Worm (Caenorhabditis elegans) whole organism, late embryonic: ENCODE measurements around the gene rps-1.

Source experiments
- C38D4.7 ChIP-seq: fragments of 200-800 bp; sonication (Bioruptor generic); optimal IDR thresholded peaks from 2 replicates; lab custom pipeline; 2018; ENCODE audit warnings: mild to moderate bottlenecking, missing genetic modification characterization, moderate library complexity, missing compliant biosample characterization
- F13H6.1 ChIP-seq: sonication (generic microtip); optimal IDR thresholded peaks from 2 replicates; lab custom pipeline; 2016; ENCODE audit warnings: missing genetic modification characterization, missing compliant biosample characterization
- Y22D7AL.16 ChIP-seq: sonication (generic microtip); optimal IDR thresholded peaks from 2 replicates; lab custom pipeline; 2016; ENCODE audit warnings: missing genetic modification characterization, missing compliant biosample characterization
- ceh-14 ChIP-seq: sonication (generic microtip); optimal IDR thresholded peaks from 2 replicates; lab custom pipeline; 2016; ENCODE audit warnings: missing genotype, missing genetic modification characterization, missing compliant biosample characterization
- ceh-18 ChIP-seq: sonication (generic microtip); optimal IDR thresholded peaks from 2 replicates; lab custom pipeline; 2016; ENCODE audit warnings: missing genetic modification characterization, missing compliant biosample characterization
- ceh-24 ChIP-seq: sonication (generic microtip); optimal IDR thresholded peaks from 2 replicates; lab custom pipeline; 2016; ENCODE audit warnings: mild to moderate bottlenecking, missing genetic modification characterization, missing compliant biosample characterization
- ceh-45 ChIP-seq: fragments of 200-800 bp; sonication (Bioruptor generic); IDR thresholded peaks from 2 replicates; pipeline ENCODE4 v1.3.6; 2022; ENCODE audit warnings: missing genetic modification reagents, missing genetic modification characterization, missing compliant biosample characterization
- ceh-9 ChIP-seq: sonication (generic microtip); optimal IDR thresholded peaks from 2 replicates; lab custom pipeline; 2016; ENCODE audit warnings: mild to moderate bottlenecking, missing genetic modification characterization, inconsistent platforms, missing compliant biosample characterization
- dve-1 ChIP-seq: sonication (generic microtip); optimal IDR thresholded peaks from 2 replicates; lab custom pipeline; 2017; ENCODE audit warnings: antibody characterized with exemption, mild to moderate bottlenecking, missing genetic modification characterization, missing compliant biosample characterization
- elt-2 ChIP-seq: sonication (generic microtip); optimal IDR thresholded peaks from 2 replicates; lab custom pipeline; 2016; ENCODE audit warnings: missing genetic modification reagents, missing genetic modification characterization, missing compliant biosample characterization
- eyg-1 ChIP-seq: sonication (generic microtip); optimal IDR thresholded peaks from 2 replicates; lab custom pipeline; 2016; ENCODE audit warnings: missing genotype, missing genetic modification characterization, missing compliant biosample characterization
- fax-1 ChIP-seq: sonication (generic microtip); optimal IDR thresholded peaks from 2 replicates; lab custom pipeline; 2016; ENCODE audit warnings: missing genotype, missing genetic modification characterization, missing compliant biosample characterization
- fkh-10 ChIP-seq: fragments of 150-350 bp; optimal IDR thresholded peaks from 2 replicates; lab custom pipeline; 2014; ENCODE audit warnings: missing biosample characterization, missing genetic modification reagents, missing genetic modification characterization
- gmeb-2 ChIP-seq: sonication (generic microtip); optimal IDR thresholded peaks from 2 replicates; lab custom pipeline; 2016; ENCODE audit warnings: missing genetic modification characterization, inconsistent platforms, missing compliant biosample characterization
- hlh-13 ChIP-seq: fragments of 200-800 bp; sonication (Bioruptor generic); optimal IDR thresholded peaks from 2 replicates; lab custom pipeline; 2018; ENCODE audit warnings: mild to moderate bottlenecking, missing genetic modification characterization, missing compliant biosample characterization
- hlh-15 ChIP-seq: sonication (generic microtip); optimal IDR thresholded peaks from 2 replicates; lab custom pipeline; 2016; ENCODE audit warnings: missing genetic modification characterization, missing compliant biosample characterization
- hlh-30 ChIP-seq: sonication (generic microtip); optimal IDR thresholded peaks from 2 replicates; lab custom pipeline; 2017; ENCODE audit warnings: antibody characterized with exemption, missing genetic modification characterization, missing compliant biosample characterization; ENCODE audit not compliant: insufficient read depth
- hlh-6 ChIP-seq: sonication (generic microtip); optimal IDR thresholded peaks from 2 replicates; lab custom pipeline; 2016; ENCODE audit warnings: missing genotype, missing genetic modification characterization, missing compliant biosample characterization
- nfya-1 ChIP-seq: sonication (generic microtip); optimal IDR thresholded peaks from 2 replicates; lab custom pipeline; 2017; ENCODE audit warnings: missing genetic modification characterization, mild to moderate bottlenecking, missing compliant biosample characterization, antibody characterized with exemption, moderate library complexity
- nhr-232 ChIP-seq: sonication (generic microtip); optimal IDR thresholded peaks from 2 replicates; lab custom pipeline; 2016; ENCODE audit warnings: missing genetic modification characterization, missing compliant biosample characterization
- npax-4 ChIP-seq: sonication (generic microtip); optimal IDR thresholded peaks from 2 replicates; lab custom pipeline; 2016; ENCODE audit warnings: missing genetic modification characterization, missing compliant biosample characterization
- pag-3 ChIP-seq: sonication (generic microtip); optimal IDR thresholded peaks from 2 replicates; lab custom pipeline; 2016; ENCODE audit warnings: missing compliant biosample characterization, missing genetic modification characterization, borderline replicate concordance
- pat-9 ChIP-seq: fragments of 200-800 bp; sonication (Bioruptor generic); optimal IDR thresholded peaks from 2 replicates; lab custom pipeline; 2018; ENCODE audit warnings: mild to moderate bottlenecking, missing genetic modification characterization, moderate library complexity, missing compliant biosample characterization
- pax-1 ChIP-seq: fragments of 150-350 bp; optimal IDR thresholded peaks from 2 replicates; lab custom pipeline; 2014; ENCODE audit warnings: missing biosample characterization, missing genetic modification characterization
- pqm-1 ChIP-seq: sonication (generic microtip); optimal IDR thresholded peaks from 2 replicates; lab custom pipeline; 2016; ENCODE audit warnings: missing genetic modification characterization, missing compliant biosample characterization
- ref-2 ChIP-seq: sonication (generic microtip); optimal IDR thresholded peaks from 2 replicates; lab custom pipeline; 2016; ENCODE audit warnings: missing genetic modification characterization, missing compliant biosample characterization
- rnt-1 ChIP-seq: sonication (generic microtip); optimal IDR thresholded peaks from 2 replicates; lab custom pipeline; 2016; ENCODE audit warnings: missing genetic modification characterization, missing compliant biosample characterization
- sdc-2 ChIP-seq: sonication (generic microtip); optimal IDR thresholded peaks from 2 replicates; lab custom pipeline; 2016; ENCODE audit warnings: missing genotype, missing genetic modification characterization, missing compliant biosample characterization
- sox-2 ChIP-seq: fragments of 200-800 bp; sonication (Bioruptor generic); IDR thresholded peaks from 2 replicates; pipeline ENCODE4 v1.3.6; 2022; ENCODE audit warnings: missing genetic modification reagents, missing genetic modification characterization, missing compliant biosample characterization
- tbx-2 ChIP-seq: sonication (generic microtip); optimal IDR thresholded peaks from 2 replicates; lab custom pipeline; 2016; ENCODE audit warnings: missing genetic modification characterization, missing compliant biosample characterization
- ttx-3 ChIP-seq: sonication (generic microtip); optimal IDR thresholded peaks from 2 replicates; lab custom pipeline; 2016; ENCODE audit warnings: missing genetic modification reagents, missing genetic modification characterization, missing compliant biosample characterization
- unc-3 ChIP-seq, 2 experiments: fragments of 200-800 bp in 1 of 2; sonication (Bioruptor generic) in 1 of 2; sonication (generic microtip) in 1 of 2; conservative IDR thresholded peaks in 1 of 2; optimal IDR thresholded peaks in 1 of 2; 2 replicates each; pipeline versions ENCODE4 v1.3.6 to Lab custom; 2016 to 2022; ENCODE audit warnings: missing compliant biosample characterization in 2 of 2, missing genetic modification characterization in 2 of 2, missing genetic modification reagents in 1 of 2
- unc-55 ChIP-seq: sonication (generic microtip); optimal IDR thresholded peaks from 2 replicates; lab custom pipeline; 2017; ENCODE audit warnings: missing biosample characterization, missing genetic modification reagents, missing genetic modification characterization

The rps-1 gene

ce11 chrIII:4454919-4455318 lies 20.8 kb upstream of the rps-1 start:
- TF ChIP-seq dve-1 = no peak
- TF ChIP-seq ref-2 = peak; percentile 50

- TF ChIP-seq nfya-1 (tag; lab: Kevin White, UChicago) (peak; percentile 16), F13H6.1 (tag; lab: Kevin White, UChicago) (peak; percentile 14), ref-2 (peak; percentile 20), pqm-1 (no peak)
Measured at ce11 chrIII:4456579-4456978, 19.1 kb upstream of the rps-1 start.

- TF ChIP-seq ceh-18 (tag; lab: Kevin White, UChicago) = no peak
- TF ChIP-seq hlh-6 (tag; lab: Kevin White, UChicago) = no peak
- no peak for TF ChIP-seq gmeb-2 (tag; lab: Kevin White, UChicago)
- no peak for TF ChIP-seq ceh-14 (tag; lab: Kevin White, UChicago)
- no peak for TF ChIP-seq ttx-3 (tag; lab: Kevin White, UChicago)
- no peak for TF ChIP-seq ceh-24
- TF ChIP-seq hlh-15 (tag; lab: Kevin White, UChicago) = no peak
- TF ChIP-seq unc-55 (GFP tag; lab: Kevin White, UChicago) = no peak
- TF ChIP-seq unc-3 (GFP tag; conservative IDR thresholded peaks at IDR 0.05; lab: Robert Waterston, UW) = no peak
- no peak for TF ChIP-seq unc-3 (tag; optimal IDR thresholded peaks at IDR 0.05; lab: Kevin White, UChicago)
- no peak for TF ChIP-seq fkh-10 (GFP tag; lab: Kevin White, UChicago)
- no peak for TF ChIP-seq rnt-1 (tag; lab: Kevin White, UChicago)
- no peak for TF ChIP-seq pat-9 (tag; lab: Kevin White, UChicago)
- no peak for TF ChIP-seq dve-1
- no peak for TF ChIP-seq npax-4 (tag; lab: Kevin White, UChicago)
- no peak for TF ChIP-seq tbx-2 (tag; lab: Kevin White, UChicago)
Measured at ce11 chrIII:4460242-4460641, 15.5 kb upstream of the rps-1 start.

- TF ChIP-seq hlh-30 (no peak), ref-2 (peak; percentile 73)
- TF ChIP-seq, all 69 proteins: peak for 1
Measured at ce11 chrIII:4461337-4461736, 14.4 kb upstream of the rps-1 start.

ce11 chrIII:4467277-4467676 lies 8.4 kb upstream of the rps-1 start, which contains the start of gene ndg-4:
TSS of gene ndg-4 (minus strand) at chrIII:4467377.
- TF ChIP-seq eyg-1 (tag; lab: Kevin White, UChicago) = no peak
- TF ChIP-seq hlh-13 (GFP tag; lab: Kevin White, UChicago) = no peak
- TF ChIP-seq unc-3 (GFP tag; conservative IDR thresholded peaks at IDR 0.05; lab: Robert Waterston, UW) = no peak
- TF ChIP-seq unc-3 (tag; optimal IDR thresholded peaks at IDR 0.05; lab: Kevin White, UChicago) = no peak
- TF ChIP-seq pqm-1 = no peak
- TF ChIP-seq pax-1 = no peak
- TF ChIP-seq ceh-9 (tag; lab: Kevin White, UChicago) = no peak

ce11 chrIII:4468390-4468789 lies 7.3 kb upstream of the rps-1 start:
- TF ChIP-seq elt-2 = peak; percentile 52
- TF ChIP-seq Y22D7AL.16 (tag; lab: Kevin White, UChicago) = no peak

- TF ChIP-seq nhr-232 (tag; lab: Kevin White, UChicago) (no peak), C38D4.7 (no peak), pag-3 (tag; lab: Kevin White, UChicago) (no peak), ceh-18 (tag; lab: Kevin White, UChicago) (no peak), ceh-45 (GFP tag; lab: Robert Waterston, UW) (no peak), sdc-2 (tag; lab: Kevin White, UChicago) (no peak), F13H6.1 (tag; lab: Kevin White, UChicago) (no peak), unc-3 (GFP tag; conservative IDR thresholded peaks at IDR 0.05; lab: Robert Waterston, UW) (no peak), unc-3 (tag; optimal IDR thresholded peaks at IDR 0.05; lab: Kevin White, UChicago) (no peak), eyg-1 (tag; lab: Kevin White, UChicago) (no peak), sox-2 (GFP tag; lab: Robert Waterston, UW) (no peak), fax-1 (tag; lab: Kevin White, UChicago) (no peak), elt-2 (no peak)
Measured at ce11 chrIII:4468812-4469211, 6.9 kb upstream of the rps-1 start, which contains the start of gene mstr-2. TSS of gene mstr-2 (plus strand) at chrIII:4469112.
